Fruit fly (Drosophila melanogaster): Measurements from ENCODE around the gene spen.

The spen gene

dm6 chr2L:171499-172250 lies 12.8 kb downstream of the spen start (continued):
- TF ChIP-seq Lim3 (GFP tag; IDR thresholded peaks at IDR 0.05) (no peak), CG42726 (GFP tag; IDR thresholded peaks at IDR 0.05; ENCODE audit: partially characterized antibody) (no peak), caup (GFP tag; optimal IDR thresholded peaks at IDR 0.05; ENCODE audit: severe bottlenecking) (peak; percentile 7), Trl (optimal IDR thresholded peaks at IDR 0.05) (no peak), Trl (GFP tag; optimal IDR thresholded peaks at IDR 0.05) (no peak), pfk (GFP tag; optimal IDR thresholded peaks at IDR 0.05) (no peak), Optix (GFP tag; IDR thresholded peaks at IDR 0.05) (no peak), Mes4 (GFP tag; optimal IDR thresholded peaks at IDR 0.05) (no peak), Bteb2 (GFP tag; optimal IDR thresholded peaks at IDR 0.05) (no peak), nerfin-1 (tag; optimal IDR thresholded peaks at IDR 0.05) (no peak), CG9609 (GFP tag; optimal IDR thresholded peaks at IDR 0.05) (no peak), CG2678 (tag; optimal IDR thresholded peaks at IDR 0.05) (peak; percentile 40), CG4360 (GFP tag; IDR thresholded peaks at IDR 0.05) (no peak), klu (GFP tag; IDR thresholded peaks at IDR 0.05) (no peak), dimm (GFP tag; IDR thresholded peaks at IDR 0.05) (no peak), org-1 (GFP tag; optimal IDR thresholded peaks at IDR 0.05) (no peak), prd (optimal IDR thresholded peaks at IDR 0.05) (no peak), prd (GFP tag; IDR thresholded peaks at IDR 0.05) (no peak), E2f2 (GFP tag; IDR thresholded peaks at IDR 0.05) (no peak), emc (GFP tag; optimal IDR thresholded peaks at IDR 0.05) (no peak), dysf (GFP tag; IDR thresholded peaks at IDR 0.05) (no peak; the same call in 2 of the 3 replicates), pita (GFP tag; optimal IDR thresholded peaks at IDR 0.05) (no peak), CG3847 (GFP tag; IDR thresholded peaks at IDR 0.05) (no peak), NC2α (GFP tag; optimal IDR thresholded peaks at IDR 0.05) (no peak), Atf6 (GFP tag; IDR thresholded peaks at IDR 0.05) (no peak), tin (GFP tag; optimal IDR thresholded peaks at IDR 0.05) (no peak), lbe (GFP tag; optimal IDR thresholded peaks at IDR 0.05) (peak; percentile 60), CG12071 (GFP tag; optimal IDR thresholded peaks at IDR 0.05) (peak; percentile 0), sd (tag; optimal IDR thresholded peaks at IDR 0.05) (peak; percentile 59), Sin3A (optimal IDR thresholded peaks at IDR 0.05) (no peak), eve (GFP tag; optimal IDR thresholded peaks at IDR 0.05) (peak in 1 of 2 experiments; percentile 19), CG8924 (tag; optimal IDR thresholded peaks at IDR 0.05) (peak; percentile 18), CG1529 (GFP tag; optimal IDR thresholded peaks at IDR 0.05) (no peak), bsh (GFP tag; optimal IDR thresholded peaks at IDR 0.05) (peak in 1 of 2 experiments; percentile 21), CG17912 (GFP tag; optimal IDR thresholded peaks at IDR 0.05) (no peak), slp2 (GFP tag; optimal IDR thresholded peaks at IDR 0.05) (no peak), sens-2 (GFP tag; IDR thresholded peaks at IDR 0.05) (no peak), CG18262 (tag; optimal IDR thresholded peaks at IDR 0.05) (no peak), CG11247 (GFP tag; IDR thresholded peaks at IDR 0.05) (no peak), btn (GFP tag; optimal IDR thresholded peaks at IDR 0.05) (no peak), CG31365 (tag; optimal IDR thresholded peaks at IDR 0.05) (no peak), Gsc (GFP tag; IDR thresholded peaks at IDR 0.05) (no peak), PHDP (tag; optimal IDR thresholded peaks at IDR 0.05) (no peak), peb (GFP tag; IDR thresholded peaks at IDR 0.05) (no peak), CG14014 (GFP tag; IDR thresholded peaks at IDR 0.05) (no peak; the same call in 1 of the 2 replicates), Camta (GFP tag; optimal IDR thresholded peaks at IDR 0.05) (no peak), CG17359 (tag; optimal IDR thresholded peaks at IDR 0.05) (peak; percentile 7), CG17568 (GFP tag; optimal IDR thresholded peaks at IDR 0.05) (peak; percentile 13), tna (GFP tag; IDR thresholded peaks at IDR 0.05; ENCODE audit: partially characterized antibody) (no peak), Six4 (GFP tag; optimal IDR thresholded peaks at IDR 0.05) (no peak), Xrp1 (GFP tag; IDR thresholded peaks at IDR 0.05) (no peak), Sox100B (GFP tag; optimal IDR thresholded peaks at IDR 0.05) (no peak)
